Worm (Caenorhabditis elegans) whole organism, L3 larva: ENCODE results near the gene nlp-14.

Source experiments
- R02D3.7 ChIP-seq: fragments of 150-350 bp; optimal IDR thresholded peaks from 2 replicates; lab custom pipeline; 2014; ENCODE audit warnings: missing biosample characterization, missing genetic modification characterization
- aly-2 ChIP-seq: fragments of 150-350 bp; optimal IDR thresholded peaks from 2 replicates; lab custom pipeline; 2014; ENCODE audit warnings: missing biosample characterization, missing genetic modification characterization
- elt-3 ChIP-seq, 3 experiments: fragments of 150-350 bp in 1 of 3; sonication (generic microtip) in 2 of 3; optimal IDR thresholded peaks; 2 replicates in 2 of 3; 4 replicates in 1 of 3; lab custom pipeline; 2014 to 2017; ENCODE audit warnings: missing biosample characterization in 3 of 3, missing genetic modification characterization in 3 of 3
- jun-1 ChIP-seq: fragments of 150-350 bp; optimal IDR thresholded peaks from 2 replicates; lab custom pipeline; 2014; ENCODE audit warnings: missing biosample characterization, missing genetic modification reagents, missing genetic modification characterization
- lsy-12 ChIP-seq: sonication (generic microtip); optimal IDR thresholded peaks from 2 replicates; lab custom pipeline; 2016; ENCODE audit warnings: mild to moderate bottlenecking, missing genetic modification characterization, missing compliant biosample characterization
- nhr-25 ChIP-seq: sonication (generic microtip); optimal IDR thresholded peaks from 2 replicates; lab custom pipeline; 2017; ENCODE audit warnings: missing biosample characterization, missing genetic modification characterization
- nhr-28 ChIP-seq: fragments of 150-350 bp; optimal IDR thresholded peaks from 2 replicates; lab custom pipeline; 2014; ENCODE audit warnings: missing biosample characterization, missing genetic modification characterization
- nhr-77 ChIP-seq: fragments of 150-350 bp; optimal IDR thresholded peaks from 2 replicates; lab custom pipeline; 2014; ENCODE audit warnings: missing biosample characterization, missing genetic modification characterization
- snpc-4 ChIP-seq: fragments of 150-350 bp; optimal IDR thresholded peaks from 2 replicates; lab custom pipeline; 2014; ENCODE audit warnings: missing biosample characterization, missing genetic modification characterization
- tbx-2 ChIP-seq: sonication (generic microtip); optimal IDR thresholded peaks from 2 replicates; lab custom pipeline; 2016; ENCODE audit warnings: mild to moderate bottlenecking, missing genetic modification characterization, missing compliant biosample characterization
- unc-62 ChIP-seq: fragments of 150-350 bp; sonication (generic microtip); optimal IDR thresholded peaks from 4 replicates; lab custom pipeline; 2014; ENCODE audit warnings: missing biosample characterization, missing genetic modification reagents, missing genetic modification characterization

DNA sequence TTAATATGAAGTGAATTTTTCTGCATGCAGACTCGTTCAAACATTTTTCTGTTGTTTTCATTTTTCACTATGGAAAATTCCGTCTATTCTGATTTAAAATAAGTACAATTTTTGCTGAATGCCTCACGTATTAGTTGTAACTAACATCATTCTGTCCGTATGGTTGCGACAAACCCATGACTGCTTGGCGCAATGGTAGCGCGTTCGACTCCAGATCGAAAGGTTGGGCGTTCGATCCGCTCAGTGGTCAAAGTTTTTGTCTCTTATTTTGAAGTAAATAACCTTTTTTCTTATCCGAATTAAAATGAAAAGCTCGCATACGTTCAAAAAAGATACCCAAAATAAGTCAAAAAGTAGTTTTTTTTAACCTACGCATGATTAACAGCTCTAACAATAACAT lies 42.1 kb downstream of the nlp-14 start:
- TF ChIP-seq R02D3.7 (no peak), elt-3 (tag; optimal IDR thresholded peaks at IDR 0.05; lab: Kevin White, UChicago) (no peak), aly-2 (no peak), lsy-12 (no peak), nhr-77 (tag; lab: Kevin White, UChicago) (no peak), tbx-2 (no peak), snpc-4 (tag; lab: Kevin White, UChicago) (no peak), nhr-25 (tag; lab: Kevin White, UChicago) (no peak), nhr-28 (no peak), unc-62 (GFP tag; lab: Kevin White, UChicago) (no peak), jun-1 (tag; lab: Kevin White, UChicago) (no peak)
